Worm (Caenorhabditis elegans) whole organism, young adult: ENCODE data around the gene F01G10.9.

Experiments
- F55B11.4 ChIP-seq: sonication (generic microtip); optimal IDR thresholded peaks from 2 replicates; lab custom pipeline; 2016; ENCODE audit warnings: missing compliant biosample characterization, missing genetic modification characterization, borderline replicate concordance; ENCODE audit not compliant: insufficient read depth
- F57C9.4 ChIP-seq: sonication (generic microtip); optimal IDR thresholded peaks from 2 replicates; lab custom pipeline; 2017; ENCODE audit warnings: mild to moderate bottlenecking, missing genetic modification characterization, missing compliant biosample characterization
- K12H6.12 ChIP-seq: fragments of 200-800 bp; sonication (Bioruptor generic); optimal IDR thresholded peaks from 2 replicates; lab custom pipeline; 2018; ENCODE audit warnings: mild to moderate bottlenecking, missing genetic modification characterization, missing compliant biosample characterization
- ceh-100 ChIP-seq: fragments of 200-800 bp; sonication (Bioruptor generic); IDR thresholded peaks from 2 replicates; pipeline ENCODE4 v1.3.6; 2022; ENCODE audit warnings: missing genetic modification reagents, missing genetic modification characterization, missing compliant biosample characterization
- ekl-4 ChIP-seq: fragments of 200-800 bp; sonication (Bioruptor generic); IDR thresholded peaks from 2 replicates; pipeline ENCODE4 v1.3.6; 2022; ENCODE audit warnings: missing genetic modification reagents, missing genetic modification characterization, missing compliant biosample characterization
- let-526 ChIP-seq: fragments of 200-800 bp; sonication (Bioruptor generic); IDR thresholded peaks from 2 replicates; pipeline ENCODE4 v1.3.6; 2022; ENCODE audit warnings: missing genetic modification reagents, missing genetic modification characterization, missing compliant biosample characterization
- let-607 ChIP-seq, 2 experiments: fragments of 200-800 bp in 1 of 2; sonication (Bioruptor generic) in 1 of 2; sonication (generic microtip) in 1 of 2; optimal IDR thresholded peaks; 2 replicates each; lab custom pipeline; 2016 to 2018; ENCODE audit warnings: mild to moderate bottlenecking in 2 of 2, missing compliant biosample characterization in 2 of 2, missing genetic modification characterization in 2 of 2, moderate library complexity in 2 of 2, missing genotype in 1 of 2
- nfya-1 ChIP-seq: sonication (generic microtip); optimal IDR thresholded peaks from 2 replicates; lab custom pipeline; 2017; ENCODE audit warnings: antibody characterized with exemption, missing compliant biosample characterization, missing genetic modification characterization, borderline replicate concordance; ENCODE audit not compliant: insufficient read depth
- nfyb-1 ChIP-seq: fragments of 200-800 bp; sonication (Bioruptor generic); IDR thresholded peaks from 2 replicates; pipeline ENCODE4 v1.3.6; 2022; ENCODE audit warnings: missing genetic modification reagents, missing genetic modification characterization, missing compliant biosample characterization

DNA sequence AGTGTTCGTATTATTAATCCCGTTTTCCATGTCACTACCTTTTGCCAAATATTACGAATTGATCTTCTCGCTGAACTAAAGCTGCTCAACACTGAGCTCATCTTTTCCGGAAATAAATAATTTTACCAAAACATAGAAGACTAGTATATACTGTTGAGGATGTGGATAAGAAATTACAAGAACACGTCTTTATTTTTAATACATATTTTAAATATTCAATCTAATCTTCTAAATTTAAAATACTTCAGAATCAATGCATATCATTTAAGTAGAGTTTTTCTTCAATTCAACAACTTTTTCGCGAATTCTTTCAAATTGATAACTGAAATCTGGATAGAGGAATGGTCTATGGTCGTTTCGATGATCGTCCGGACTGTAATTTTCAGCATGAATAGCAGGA lies 44.6 kb downstream of the F01G10.9 start, which contains the start of gene abt-1:
- no peak for TF ChIP-seq ceh-100 (GFP tag; lab: Robert Waterston, UW)
- TF ChIP-seq F57C9.4 (tag; lab: Kevin White, UChicago): no peak
- TF ChIP-seq let-607 (tag; optimal IDR thresholded peaks at IDR 0.05; lab: Kevin White, UChicago): no peak
- TF ChIP-seq K12H6.12 (tag; lab: Kevin White, UChicago): no peak
- no peak for TF ChIP-seq let-526 (GFP tag; lab: Robert Waterston, UW)
- TF ChIP-seq nfya-1 (tag; lab: Kevin White, UChicago): no peak
- TF ChIP-seq F55B11.4: no peak
- TF ChIP-seq nfyb-1: no peak
- TF ChIP-seq ekl-4 (GFP tag; lab: Robert Waterston, UW): no peak
